Worm (Caenorhabditis elegans): Measurements from ENCODE around the gene nac-2.

The nac-2 gene

ce11 chrIII:9058959-9059534 lies 15.9 kb upstream of the nac-2 start, which contains the start of gene gst-1 (continued):
- TF ChIP-seq unc-130 (GFP tag; optimal IDR thresholded peaks at IDR 0.05), result no peak
- TF ChIP-seq ceh-44 (GFP tag; IDR thresholded peaks at IDR 0.05), result no peak
- peak; percentile 54 for TF ChIP-seq hlh-11 (tag; optimal IDR thresholded peaks at IDR 0.05)
- TF ChIP-seq attf-4 (tag; optimal IDR thresholded peaks at IDR 0.05), result no peak
- no peak for TF ChIP-seq mxl-2 (GFP tag; conservative IDR thresholded peaks at IDR 0.05)
- no peak for TF ChIP-seq nhr-102 (tag; optimal IDR thresholded peaks at IDR 0.05)
- TF ChIP-seq dpl-1 (GFP tag; optimal IDR thresholded peaks at IDR 0.05), result no peak
- no peak for TF ChIP-seq unc-39 (tag; optimal IDR thresholded peaks at IDR 0.05)
- TF ChIP-seq Y48G9A.11 (GFP tag; IDR thresholded peaks at IDR 0.05), result no peak
- 0 out of 2 replicates have a peak, but pooled peaks have one; percentile 8 for TF ChIP-seq tra-1 (GFP tag; IDR thresholded peaks at IDR 0.05)
- peak; percentile 74 for TF ChIP-seq mdt-29 (GFP tag; IDR thresholded peaks at IDR 0.05)
- TF ChIP-seq F37D6.2 (tag; optimal IDR thresholded peaks at IDR 0.05), result no peak
- TF ChIP-seq hif-1 (tag; optimal IDR thresholded peaks at IDR 0.05), result no peak
- TF ChIP-seq lin-29 (GFP tag; IDR thresholded peaks at IDR 0.05), result no peak
- no peak for TF ChIP-seq gei-8 (GFP tag; optimal IDR thresholded peaks at IDR 0.05)
- TF ChIP-seq ceh-28 (tag; optimal IDR thresholded peaks at IDR 0.05), result no peak
- TF ChIP-seq lin-39 (tag; optimal IDR thresholded peaks at IDR 0.05), result no peak
- TF ChIP-seq set-16 (GFP tag; IDR thresholded peaks at IDR 0.05), result no peak
- TF ChIP-seq dmd-9 (GFP tag; IDR thresholded peaks at IDR 0.05), result no peak
- no peak for TF ChIP-seq zfp-2 (tag; optimal IDR thresholded peaks at IDR 0.05)
- no peak for TF ChIP-seq nhr-10 (tag; optimal IDR thresholded peaks at IDR 0.05)
- TF ChIP-seq lim-7 (GFP tag; IDR thresholded peaks at IDR 0.05), result no peak
- no peak for TF ChIP-seq nhr-42 (GFP tag; IDR thresholded peaks at IDR 0.05)
- no peak for TF ChIP-seq spr-1 (tag; optimal IDR thresholded peaks at IDR 0.05)
- no peak for TF ChIP-seq arid-1 (GFP tag; conservative IDR thresholded peaks at IDR 0.05)
- TF ChIP-seq nhr-6 (tag; optimal IDR thresholded peaks at IDR 0.05), result no peak
- no peak for TF ChIP-seq Y75B8A.6 (GFP tag; IDR thresholded peaks at IDR 0.05)

- 0 out of 2 replicates have a peak, but pooled peaks have one; percentile 14 for TF ChIP-seq ctbp-1 (GFP tag; IDR thresholded peaks at IDR 0.05)
- no peak for TF ChIP-seq nhr-77 (tag; optimal IDR thresholded peaks at IDR 0.05)
- no peak for TF ChIP-seq daf-12 (tag; optimal IDR thresholded peaks at IDR 0.05)
- no peak for TF ChIP-seq zag-1 (tag; optimal IDR thresholded peaks at IDR 0.05)
- TF ChIP-seq ceh-20 (GFP tag; IDR thresholded peaks at IDR 0.05), result no peak
- TF ChIP-seq mep-1 (tag; optimal IDR thresholded peaks at IDR 0.05), result no peak
- no peak for TF ChIP-seq nhr-237 (tag; optimal IDR thresholded peaks at IDR 0.05)
- peak; percentile 23; the same call in 1 of the 2 replicates for TF ChIP-seq lim-7 (GFP tag; IDR thresholded peaks at IDR 0.05)
- TF ChIP-seq hif-1 (tag; optimal IDR thresholded peaks at IDR 0.05), result no peak
- TF ChIP-seq lin-29 (GFP tag; IDR thresholded peaks at IDR 0.05), result no peak
- no peak for TF ChIP-seq Y48G9A.11 (GFP tag; IDR thresholded peaks at IDR 0.05)
- TF ChIP-seq attf-4 (tag; optimal IDR thresholded peaks at IDR 0.05), result no peak
- TF ChIP-seq ceh-32 (tag; optimal IDR thresholded peaks at IDR 0.05; ENCODE audit: poor library complexity), result no peak
- no peak for TF ChIP-seq daf-19 (GFP tag; conservative IDR thresholded peaks at IDR 0.05)
- TF ChIP-seq ces-1 (GFP tag; optimal IDR thresholded peaks at IDR 0.05), result no peak
- TF ChIP-seq dmd-6 (GFP tag; IDR thresholded peaks at IDR 0.05), result 0 out of 2 replicates have a peak, but pooled peaks have one; percentile 7
- no peak for TF ChIP-seq nhr-41 (GFP tag; IDR thresholded peaks at IDR 0.05)
- TF ChIP-seq ztf-7 (tag; optimal IDR thresholded peaks at IDR 0.05), result no peak
- no peak for TF ChIP-seq rbr-2 (tag; optimal IDR thresholded peaks at IDR 0.05)
- no peak for TF ChIP-seq ztf-11 (tag; optimal IDR thresholded peaks at IDR 0.05)
- no peak for TF ChIP-seq ceh-28 (tag; optimal IDR thresholded peaks at IDR 0.05)
These were observed 11.5 kb upstream of the nac-2 start, which contains the start of gene cls-2 for ce11 chrIII:9054414-9055147. Gene cls-2, plus strand, starts transcription at chrIII:9055048.
